Fruit fly (Drosophila melanogaster): ENCODE results near the gene Pgant7.

dm6 chrX:18538204-18538864, 38.5 kb upstream of the Pgant7 start:
- TF ChIP-seq psq (optimal IDR thresholded peaks at IDR 0.05) (no peak), CG8478 (optimal IDR thresholded peaks at IDR 0.05) (no peak), pan (optimal IDR thresholded peaks at IDR 0.05) (no peak)
